Fruit fly (Drosophila melanogaster): ENCODE results near the gene CG5953.

Gene CG5953

dm6 chr2L:16541318-16541717 is 8.6 kb upstream of the CG5953 start (continued):
- TF ChIP-seq bab2 (GFP tag; optimal IDR thresholded peaks at IDR 0.05) = no peak

dm6 chr2L:16540773-16541172 is 8.1 kb upstream of the CG5953 start:
- TF ChIP-seq ems (GFP tag; optimal IDR thresholded peaks at IDR 0.05) (no peak), CG9727 (GFP tag; optimal IDR thresholded peaks at IDR 0.05) (no peak), CG1529 (GFP tag; optimal IDR thresholded peaks at IDR 0.05) (no peak), Ets65A (GFP tag) (no peak), lov (optimal IDR thresholded peaks at IDR 0.05) (no peak), lov (GFP tag; IDR thresholded peaks at IDR 0.05) (0 out of 3 replicates have a peak, but pooled peaks have one; percentile 23), gsb (GFP tag; IDR thresholded peaks at IDR 0.05) (no peak), CG9437 (GFP tag; optimal IDR thresholded peaks at IDR 0.05) (no peak), BEAF-32 (GFP tag; optimal IDR thresholded peaks at IDR 0.05) (no peak), CG13775 (GFP tag; optimal IDR thresholded peaks at IDR 0.05) (no peak), vvl (GFP tag; IDR thresholded peaks at IDR 0.05) (0 out of 2 replicates have a peak, but pooled peaks have one; percentile 8), Hand (GFP tag; optimal IDR thresholded peaks at IDR 0.05) (no peak), CG12219 (GFP tag; optimal IDR thresholded peaks at IDR 0.05) (no peak), crc (GFP tag; optimal IDR thresholded peaks at IDR 0.05) (no peak), zfh2 (GFP tag; optimal IDR thresholded peaks at IDR 0.05) (no peak), exex (tag; optimal IDR thresholded peaks at IDR 0.05) (no peak), Dfd (GFP tag; optimal IDR thresholded peaks at IDR 0.05) (no peak), CG14860 (GFP tag; IDR thresholded peaks at IDR 0.05; ENCODE audit: partially characterized antibody) (no peak), CG30431 (GFP tag; optimal IDR thresholded peaks at IDR 0.05) (no peak), CG18011 (GFP tag; optimal IDR thresholded peaks at IDR 0.05) (no peak), Ada2b (GFP tag; IDR thresholded peaks at IDR 0.05) (peak; percentile 23; the same call in 1 of the 2 replicates), Mrtf (GFP tag; IDR thresholded peaks at IDR 0.05) (0 out of 3 replicates have a peak, but pooled peaks have one; percentile 18), Tbp (GFP tag; optimal IDR thresholded peaks at IDR 0.05) (no peak), peb (GFP tag; IDR thresholded peaks at IDR 0.05) (no peak), dysf (GFP tag; IDR thresholded peaks at IDR 0.05) (0 out of 3 replicates have a peak, but pooled peaks have one; percentile 9), CG14965 (GFP tag; optimal IDR thresholded peaks at IDR 0.05; ENCODE audit: borderline replicate concordance) (no peak), CG11247 (GFP tag; IDR thresholded peaks at IDR 0.05) (no peak), Ssrp (tag; optimal IDR thresholded peaks at IDR 0.05) (no peak), bowl (GFP tag; IDR thresholded peaks at IDR 0.05) (no peak), Lpt (GFP tag; optimal IDR thresholded peaks at IDR 0.05) (no peak), crol (GFP tag; IDR thresholded peaks at IDR 0.05) (peak; percentile 95), chinmo (GFP tag; IDR thresholded peaks at IDR 0.05; ENCODE audit: partially characterized antibody) (0 out of 4 replicates have a peak, but pooled peaks have one; percentile 57), croc (GFP tag; conservative IDR thresholded peaks at IDR 0.05) (no peak), Dll (GFP tag; IDR thresholded peaks at IDR 0.05; ENCODE audit: partially characterized antibody) (no peak), stc (GFP tag; IDR thresholded peaks at IDR 0.05) (no peak), CG8089 (GFP tag; optimal IDR thresholded peaks at IDR 0.05) (no peak), dmrt99B (tag; optimal IDR thresholded peaks at IDR 0.05) (no peak), gce (GFP tag; IDR thresholded peaks at IDR 0.05) (no peak), CG16779 (GFP tag; IDR thresholded peaks at IDR 0.05) (0 out of 2 replicates have a peak, but pooled peaks have one; percentile 38), CG3847 (GFP tag; IDR thresholded peaks at IDR 0.05) (no peak), kay (GFP tag; optimal IDR thresholded peaks at IDR 0.05) (no peak), ATbp (GFP tag; optimal IDR thresholded peaks at IDR 0.05) (peak; percentile 53), CG31365 (tag; optimal IDR thresholded peaks at IDR 0.05) (no peak), CG8765 (GFP tag; IDR thresholded peaks at IDR 0.05) (no peak), tll (GFP tag; optimal IDR thresholded peaks at IDR 0.05) (no peak), kni (GFP tag; optimal IDR thresholded peaks at IDR 0.05) (peak; percentile 30), CG2120 (GFP tag; optimal IDR thresholded peaks at IDR 0.05) (no peak), CG31388 (GFP tag; optimal IDR thresholded peaks at IDR 0.05) (no peak), Rfx (GFP tag; IDR thresholded peaks at IDR 0.05) (peak; percentile 21; the same call in 1 of the 2 replicates)
